Worm (Caenorhabditis elegans): ENCODE data around the gene ddx-46.

ce11 chrIV:1355147-1355546 lies 45.7 kb upstream of the ddx-46 start, which contains the start of gene col-104:
- TF ChIP-seq aly-1 (tag; optimal IDR thresholded peaks at IDR 0.05): no peak
- no peak for TF ChIP-seq B0310.2 (tag; optimal IDR thresholded peaks at IDR 0.05)
- no peak for TF ChIP-seq ceh-36 (tag; optimal IDR thresholded peaks at IDR 0.05)
- no peak for TF ChIP-seq tbx-11 (GFP tag; IDR thresholded peaks at IDR 0.05)
- TF ChIP-seq ceh-13 (GFP tag; optimal IDR thresholded peaks at IDR 0.05): no peak
- TF ChIP-seq flt-1 (GFP tag; IDR thresholded peaks at IDR 0.05): no peak
- TF ChIP-seq hmg-4 (GFP tag; optimal IDR thresholded peaks at IDR 0.05): no peak
- TF ChIP-seq tra-4 (tag; optimal IDR thresholded peaks at IDR 0.05): no peak
- TF ChIP-seq hnd-1 (tag; optimal IDR thresholded peaks at IDR 0.05): no peak
- no peak for TF ChIP-seq ama-1 (optimal IDR thresholded peaks at IDR 0.05)
- no peak for TF ChIP-seq scrt-1 (GFP tag; IDR thresholded peaks at IDR 0.05)
- TF ChIP-seq sea-1 (GFP tag; conservative IDR thresholded peaks at IDR 0.05): no peak

Measured in whole organism, early embryonic.